Worm (Caenorhabditis elegans) whole organism, early embryonic: ENCODE results near the gene rpn-6.2.

Source experiments
- B0310.2 ChIP-seq: sonication (generic microtip); optimal IDR thresholded peaks from 2 replicates; lab custom pipeline; 2016; ENCODE audit warnings: mild to moderate bottlenecking, missing genetic modification characterization, missing compliant biosample characterization
- ama-1 ChIP-seq: fragments of 150-350 bp; optimal IDR thresholded peaks from 2 replicates; lab custom pipeline; 2014
- ceh-13 ChIP-seq: fragments of 200-800 bp; sonication (Bioruptor generic); optimal IDR thresholded peaks from 2 replicates; lab custom pipeline; 2018; ENCODE audit warnings: mild to moderate bottlenecking, missing genetic modification characterization, missing compliant biosample characterization
- hmg-4 ChIP-seq: fragments of 200-800 bp; sonication (Bioruptor generic); optimal IDR thresholded peaks from 2 replicates; lab custom pipeline; 2018; ENCODE audit warnings: mild to moderate bottlenecking, missing genetic modification characterization, missing compliant biosample characterization
- scrt-1 ChIP-seq: fragments of 200-800 bp; sonication (Bioruptor generic); IDR thresholded peaks from 2 replicates; pipeline ENCODE4 v1.3.6; 2022; ENCODE audit warnings: missing genetic modification characterization, missing compliant biosample characterization
- sea-1 ChIP-seq: fragments of 200-800 bp; sonication (Bioruptor generic); conservative IDR thresholded peaks from 2 replicates; pipeline ENCODE4 v1.3.6; 2022; ENCODE audit warnings: missing genetic modification characterization, missing compliant biosample characterization

DNA sequence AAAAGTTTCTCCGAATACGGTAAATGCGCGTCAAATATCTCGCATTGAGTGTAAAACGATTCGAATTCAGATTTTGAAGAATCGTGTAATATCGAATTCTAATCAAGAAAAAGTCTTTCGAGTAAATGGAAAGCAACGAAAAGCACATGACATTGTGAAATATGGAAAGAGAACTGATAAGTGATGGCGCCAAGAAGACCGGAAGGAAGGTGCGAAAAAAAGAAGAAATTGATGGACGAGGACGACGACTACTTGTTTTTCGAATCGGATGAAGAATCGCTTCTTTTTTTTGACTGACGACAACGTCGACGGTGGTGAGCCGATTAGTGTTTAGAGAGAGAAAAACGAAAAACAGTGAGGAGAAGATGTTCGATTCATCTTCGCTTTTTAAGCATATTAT lies 15.8 kb downstream of the rpn-6.2 start:
- TF ChIP-seq sea-1 (no peak), ama-1 (lab: Kevin White, UChicago) (no peak), B0310.2 (no peak), hmg-4 (GFP tag; lab: Kevin White, UChicago) (no peak), scrt-1 (GFP tag; lab: Robert Waterston, UW) (no peak), ceh-13 (GFP tag; lab: Kevin White, UChicago) (no peak)
